Fruit fly (Drosophila melanogaster) whole organism, embryonic: ENCODE data around the gene Asator.

Experiments used
- Asciz ChIP-seq: fragments of 200-800 bp; sonication (Bioruptor generic); optimal IDR thresholded peaks from 2 replicates; lab custom pipeline; 2017; ENCODE audit warnings: missing biosample characterization, mild to moderate bottlenecking, missing genetic modification characterization, missing genetic modification reagents
- Atf6 ChIP-seq: fragments of 200-800 bp; sonication (Bioruptor generic); IDR thresholded peaks from 2 replicates; pipeline ENCODE4 v1.3.6; 2022; ENCODE audit warnings: missing biosample characterization, missing genetic modification characterization
- BtbVII ChIP-seq: fragments of 200-800 bp; sonication (Bioruptor generic); optimal IDR thresholded peaks from 3 replicates; lab custom pipeline; 2017; ENCODE audit warnings: missing biosample characterization, mild to moderate bottlenecking, missing genetic modification characterization
- CG10147 ChIP-seq: fragments of 200-800 bp; sonication (Bioruptor generic); optimal IDR thresholded peaks from 2 replicates; lab custom pipeline; 2019; ENCODE audit warnings: missing biosample characterization, mild to moderate bottlenecking, missing genetic modification characterization, moderate library complexity
- CG10267 ChIP-seq: fragments of 200-800 bp; sonication (Bioruptor generic); optimal IDR thresholded peaks from 2 replicates; lab custom pipeline; 2018; ENCODE audit warnings: missing biosample characterization, mild to moderate bottlenecking, missing genetic modification characterization, moderate library complexity
- CG10654 ChIP-seq: fragments of 200-800 bp; sonication (Bioruptor generic); optimal IDR thresholded peaks from 2 replicates; lab custom pipeline; 2016; ENCODE audit warnings: missing biosample characterization, missing genetic modification characterization
- CG12155 ChIP-seq: fragments of 200-800 bp; sonication (Bioruptor generic); optimal IDR thresholded peaks from 3 replicates; lab custom pipeline; 2016; ENCODE audit warnings: missing biosample characterization, missing genetic modification characterization
- CG13424 ChIP-seq: fragments of 200-800 bp; sonication (Bioruptor generic); optimal IDR thresholded peaks from 2 replicates; lab custom pipeline; 2019; ENCODE audit warnings: missing biosample characterization, mild to moderate bottlenecking, missing genetic modification characterization, moderate library complexity
- CG13894 ChIP-seq: fragments of 200-800 bp; sonication (Bioruptor generic); optimal IDR thresholded peaks from 3 replicates; lab custom pipeline; 2018; ENCODE audit warnings: missing biosample characterization, mild to moderate bottlenecking, missing genetic modification characterization, moderate library complexity
- CG17802 ChIP-seq: fragments of 200-800 bp; sonication (Bioruptor generic); optimal IDR thresholded peaks from 2 replicates; lab custom pipeline; 2018; ENCODE audit warnings: missing biosample characterization, mild to moderate bottlenecking, missing genetic modification characterization, moderate library complexity
- CG17829 ChIP-seq: fragments of 200-800 bp; optimal IDR thresholded peaks from 2 replicates; lab custom pipeline; 2019; ENCODE audit warnings: missing biosample characterization, mild to moderate bottlenecking, missing genetic modification characterization, moderate library complexity
- CG30431 ChIP-seq: fragments of 200-800 bp; sonication (Bioruptor generic); optimal IDR thresholded peaks from 2 replicates; lab custom pipeline; 2017; ENCODE audit warnings: missing biosample characterization, missing genetic modification characterization
- CG33213 ChIP-seq: fragments of 200-800 bp; sonication (Bioruptor generic); optimal IDR thresholded peaks from 3 replicates; lab custom pipeline; 2016; ENCODE audit warnings: missing biosample characterization, missing genetic modification characterization
- CG6254 ChIP-seq: fragments of 200-800 bp; sonication (Bioruptor generic); optimal IDR thresholded peaks from 3 replicates; lab custom pipeline; 2017; ENCODE audit warnings: mild to moderate bottlenecking, missing biosample characterization, missing genetic modification reagents, missing genetic modification characterization
- CG6765 ChIP-seq: fragments of 200-800 bp; sonication (Bioruptor generic); optimal IDR thresholded peaks from 3 replicates; lab custom pipeline; 2017; ENCODE audit warnings: missing biosample characterization, mild to moderate bottlenecking, missing genetic modification characterization
- CG7372 ChIP-seq: fragments of 200-800 bp; sonication (Bioruptor generic); IDR thresholded peaks from 2 replicates; pipeline ENCODE4 v1.3.6; 2022; ENCODE audit warnings: missing biosample characterization, missing genetic modification characterization
- CG7745 ChIP-seq: fragments of 200-800 bp; sonication (Bioruptor generic); optimal IDR thresholded peaks from 2 replicates; lab custom pipeline; 2018; ENCODE audit warnings: missing biosample characterization, mild to moderate bottlenecking, missing genetic modification characterization, moderate library complexity
- CG7786 ChIP-seq: fragments of 200-800 bp; sonication (Bioruptor generic); optimal IDR thresholded peaks from 2 replicates; lab custom pipeline; 2016; ENCODE audit warnings: missing biosample characterization, missing genetic modification characterization
- CG7839 ChIP-seq: fragments of 200-800 bp; sonication (Bioruptor generic); optimal IDR thresholded peaks from 3 replicates; lab custom pipeline; 2018; ENCODE audit warnings: missing biosample characterization, mild to moderate bottlenecking, missing genetic modification characterization, moderate library complexity
- CG7987 ChIP-seq: fragments of 200-800 bp; sonication (Bioruptor generic); optimal IDR thresholded peaks from 2 replicates; lab custom pipeline; 2018; ENCODE audit warnings: missing biosample characterization, mild to moderate bottlenecking, missing genetic modification characterization, moderate library complexity
- CG8089 ChIP-seq: fragments of 200-800 bp; sonication (Bioruptor generic); optimal IDR thresholded peaks from 3 replicates; lab custom pipeline; 2016; ENCODE audit warnings: missing biosample characterization, missing genetic modification characterization
- CG9609 ChIP-seq: fragments of 200-800 bp; sonication (Bioruptor generic); optimal IDR thresholded peaks from 3 replicates; lab custom pipeline; 2016; ENCODE audit warnings: missing biosample characterization, missing genetic modification characterization
- CoRest ChIP-seq: fragments of 200-800 bp; sonication (Bioruptor generic); optimal IDR thresholded peaks from 3 replicates; lab custom pipeline; 2018; ENCODE audit warnings: missing biosample characterization, mild to moderate bottlenecking, missing genetic modification characterization, moderate library complexity
- Deaf1 ChIP-seq: fragments of 200-800 bp; optimal IDR thresholded peaks from 3 replicates; lab custom pipeline; 2019; ENCODE audit warnings: missing biosample characterization, mild to moderate bottlenecking, missing genetic modification characterization, moderate library complexity
- Dip3 ChIP-seq: fragments of 200-800 bp; sonication (Bioruptor generic); optimal IDR thresholded peaks from 3 replicates; lab custom pipeline; 2016; ENCODE audit warnings: missing biosample characterization, missing genetic modification characterization
- E2f1 ChIP-seq: fragments of 200-800 bp; sonication (Bioruptor generic); IDR thresholded peaks from 2 replicates; pipeline ENCODE4 v1.3.6; 2022; ENCODE audit warnings: missing biosample characterization, missing genetic modification characterization
- ERR ChIP-seq: fragments of 200-800 bp; sonication (Bioruptor generic); optimal IDR thresholded peaks from 2 replicates; lab custom pipeline; 2016; ENCODE audit warnings: missing biosample characterization, missing genetic modification characterization
- HLH54F ChIP-seq: fragments of 200-800 bp; sonication (Bioruptor generic); optimal IDR thresholded peaks from 3 replicates; lab custom pipeline; 2016; ENCODE audit warnings: missing biosample characterization, missing genetic modification characterization
- HmgZ ChIP-seq: fragments of 200-800 bp; sonication (Bioruptor generic); optimal IDR thresholded peaks from 2 replicates; lab custom pipeline; 2018; ENCODE audit warnings: missing biosample characterization, mild to moderate bottlenecking, missing genetic modification characterization
- Lpt ChIP-seq: fragments of >200 bp; optimal IDR thresholded peaks from 2 replicates; lab custom pipeline; 2018; ENCODE audit warnings: missing biosample characterization, missing genetic modification characterization
- Trl ChIP-seq, 3 experiments: fragments of >200 bp in 2 of 3; fragments of 200-800 bp in 1 of 3; sonication (Bioruptor generic) in 1 of 3; optimal IDR thresholded peaks; 2 replicates in 1 of 3; 3 replicates in 2 of 3; lab custom pipeline; 2016 to 2017; ENCODE audit warnings: missing biosample characterization in 1 of 3, missing genetic modification characterization in 1 of 3
- Usf ChIP-seq: fragments of 200-800 bp; sonication (Bioruptor generic); optimal IDR thresholded peaks from 2 replicates; lab custom pipeline; 2017; ENCODE audit warnings: missing genotype, missing biosample characterization, missing genetic modification characterization
- Xbp1 ChIP-seq: fragments of 200-800 bp; sonication (Bioruptor generic); optimal IDR thresholded peaks from 3 replicates; lab custom pipeline; 2016; ENCODE audit warnings: missing biosample characterization, mild to moderate bottlenecking, missing genetic modification characterization
- ara ChIP-seq: fragments of 200-800 bp; sonication (Bioruptor generic); IDR thresholded peaks from 2 replicates; pipeline ENCODE4 v1.3.6; 2022; ENCODE audit warnings: missing biosample characterization, missing genetic modification characterization
- ci ChIP-seq: fragments of 200-800 bp; sonication (Bioruptor generic); IDR thresholded peaks from 3 replicates; pipeline ENCODE4 v1.3.6; 2022; ENCODE audit warnings: missing biosample characterization, missing genetic modification characterization
- dysf ChIP-seq: fragments of 200-800 bp; sonication (Bioruptor generic); IDR thresholded peaks from 3 replicates; pipeline ENCODE4 v1.3.6; 2022; ENCODE audit warnings: missing biosample characterization, missing genetic modification characterization
- emc ChIP-seq: fragments of 200-800 bp; sonication (Bioruptor generic); optimal IDR thresholded peaks from 2 replicates; lab custom pipeline; 2016; ENCODE audit warnings: missing biosample characterization, missing genetic modification characterization
- gfzf ChIP-seq: fragments of 200-800 bp; sonication (Bioruptor generic); optimal IDR thresholded peaks from 2 replicates; lab custom pipeline; 2016; ENCODE audit warnings: missing biosample characterization, mild to moderate bottlenecking, missing genetic modification characterization, moderate library complexity
- grau ChIP-seq: fragments of 200-800 bp; optimal IDR thresholded peaks from 3 replicates; lab custom pipeline; 2019; ENCODE audit warnings: missing biosample characterization, mild to moderate bottlenecking, missing genetic modification characterization, moderate library complexity
- hkb ChIP-seq, 2 experiments: fragments of 200-800 bp in 1 of 2; fragments of >200 bp in 1 of 2; sonication (Bioruptor generic) in 1 of 2; IDR thresholded peaks in 1 of 2; optimal IDR thresholded peaks in 1 of 2; 2 replicates each; pipeline versions ENCODE4 v1.3.6 to Lab custom; 2017 to 2022; ENCODE audit warnings: missing biosample characterization in 1 of 2, missing genetic modification characterization in 1 of 2
- knrl ChIP-seq: fragments of 200-800 bp; sonication (Bioruptor generic); IDR thresholded peaks from 3 replicates; pipeline ENCODE4 v1.3.6; 2022; ENCODE audit warnings: missing biosample characterization, missing genetic modification characterization; ENCODE audit not compliant: partially characterized antibody
- mam ChIP-seq: fragments of 200-800 bp; sonication (Bioruptor generic); optimal IDR thresholded peaks from 3 replicates; lab custom pipeline; 2016; ENCODE audit warnings: missing biosample characterization, missing genetic modification characterization
- nmo ChIP-seq: fragments of 200-800 bp; sonication (Bioruptor generic); optimal IDR thresholded peaks from 2 replicates; lab custom pipeline; 2018; ENCODE audit warnings: missing biosample characterization, mild to moderate bottlenecking, missing genetic modification characterization, moderate library complexity
- pb ChIP-seq: fragments of 200-800 bp; sonication (Bioruptor generic); optimal IDR thresholded peaks from 3 replicates; lab custom pipeline; 2016; ENCODE audit warnings: missing biosample characterization, missing genetic modification characterization
- phol ChIP-seq: fragments of 200-800 bp; sonication (Bioruptor generic); optimal IDR thresholded peaks from 3 replicates; lab custom pipeline; 2018; ENCODE audit warnings: missing biosample characterization, mild to moderate bottlenecking, missing genetic modification characterization, moderate library complexity
- sna ChIP-seq: fragments of 200-800 bp; sonication (Bioruptor generic); IDR thresholded peaks from 2 replicates; pipeline ENCODE4 v1.3.6; 2022; ENCODE audit warnings: missing biosample characterization, missing genetic modification characterization; ENCODE audit not compliant: partially characterized antibody
- sob ChIP-seq: fragments of 200-800 bp; sonication (Bioruptor generic); IDR thresholded peaks from 2 replicates; pipeline ENCODE4 v1.3.6; 2022; ENCODE audit warnings: missing biosample characterization, missing genetic modification characterization
- stc ChIP-seq: fragments of 200-800 bp; sonication (Bioruptor generic); IDR thresholded peaks from 2 replicates; pipeline ENCODE4 v1.3.6; 2022; ENCODE audit warnings: missing biosample characterization, missing genetic modification characterization
- tx ChIP-seq: fragments of 200-800 bp; sonication (Bioruptor generic); optimal IDR thresholded peaks from 2 replicates; lab custom pipeline; 2016; ENCODE audit warnings: missing biosample characterization, missing genetic modification characterization

The Asator gene

DNA sequence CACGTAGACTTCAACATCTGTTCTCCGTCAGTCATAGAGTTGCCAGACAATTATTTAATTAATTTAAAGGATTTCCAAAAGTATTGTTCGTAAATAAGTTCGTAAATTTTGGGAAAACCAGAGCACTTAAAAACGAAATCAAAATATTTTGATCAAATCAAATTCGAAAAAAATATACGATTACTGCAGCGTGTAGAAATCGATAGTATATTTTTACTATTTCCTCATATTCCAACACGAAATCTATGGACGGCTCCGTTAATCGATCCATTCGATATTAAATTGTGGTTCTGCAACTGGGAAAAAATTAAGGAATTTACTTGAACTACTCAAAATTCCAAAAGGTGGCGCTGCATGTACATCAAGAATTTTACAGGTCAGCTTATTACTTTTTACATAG is 2.4 kb downstream of the Asator start (continued):
- TF ChIP-seq ERR (GFP tag; lab: Kevin White, UChicago) (peak; percentile 39), CG7987 (GFP tag; lab: Kevin White, UChicago) (peak; percentile 17), Lpt (GFP tag; lab: Kevin White, UChicago) (no peak), CG30431 (GFP tag; lab: Kevin White, UChicago) (no peak), CG7372 (GFP tag; lab: Robert Waterston, UW) (0 out of 2 replicates have a peak, but pooled peaks have one; percentile 18), mam (peak; percentile 40), gfzf (peak; percentile 57), CG9609 (GFP tag; lab: Kevin White, UChicago) (peak; percentile 60), sob (GFP tag; lab: Robert Waterston, UW) (peak; percentile 65; the same call in 1 of the 2 replicates), Asciz (GFP tag; lab: Kevin White, UChicago) (peak; percentile 39), sna (peak; percentile 97), stc (GFP tag; lab: Robert Waterston, UW) (no peak; the same call in 1 of the 2 replicates), Dip3 (GFP tag; lab: Kevin White, UChicago) (peak; percentile 25), CG10147 (GFP tag; lab: Kevin White, UChicago) (peak; percentile 58), ara (GFP tag; lab: Robert Waterston, UW) (no peak), CG7786 (GFP tag; lab: Kevin White, UChicago) (peak; percentile 46), HLH54F (peak; percentile 34), CG7839 (tag; lab: Kevin White, UChicago) (peak; percentile 33), Trl (optimal IDR thresholded peaks at IDR 0.05; lab: Kevin White, UChicago) (no peak), Trl (GFP tag; optimal IDR thresholded peaks at IDR 0.05; lab: Kevin White, UChicago) (peak; percentile 63), nmo (GFP tag; lab: Kevin White, UChicago) (peak; percentile 53), Deaf1 (tag; lab: Kevin White, UChicago) (no peak), CG6765 (GFP tag; lab: Kevin White, UChicago) (no peak), CG17802 (tag; lab: Kevin White, UChicago) (no peak), CG13424 (tag; lab: Kevin White, UChicago) (peak; percentile 38), pb (GFP tag; lab: Kevin White, UChicago) (no peak), hkb (optimal IDR thresholded peaks at IDR 0.05; lab: Kevin White, UChicago) (no peak), hkb (GFP tag; IDR thresholded peaks at IDR 0.05; lab: Robert Waterston, UW) (0 out of 2 replicates have a peak, but pooled peaks have one; percentile 17), Usf (no peak), dysf (GFP tag; lab: Robert Waterston, UW) (peak; percentile 44; the same call in 1 of the 3 replicates), grau (tag; lab: Kevin White, UChicago) (peak; percentile 46), phol (tag; lab: Kevin White, UChicago) (peak; percentile 72), Xbp1 (GFP tag; lab: Kevin White, UChicago) (peak; percentile 58), CG33213 (GFP tag; lab: Kevin White, UChicago) (peak; percentile 95), CG13894 (tag; lab: Kevin White, UChicago) (peak; percentile 89), tx (GFP tag; lab: Kevin White, UChicago) (peak; percentile 43), CG12155 (GFP tag; lab: Kevin White, UChicago) (peak; percentile 41), CG17829 (tag; lab: Kevin White, UChicago) (peak; percentile 74), Atf6 (GFP tag; lab: Robert Waterston, UW) (0 out of 2 replicates have a peak, but pooled peaks have one; percentile 10), ci (peak; percentile 56; the same call in 2 of the 3 replicates), emc (GFP tag; lab: Kevin White, UChicago) (peak; percentile 3), HmgZ (tag; lab: Kevin White, UChicago) (peak; percentile 90), CoRest (peak; percentile 64), CG10654 (GFP tag; lab: Kevin White, UChicago) (peak; percentile 16), E2f1 (GFP tag; lab: Robert Waterston, UW) (no peak), CG8089 (GFP tag; lab: Kevin White, UChicago) (peak; percentile 29), CG7745 (peak; percentile 62), CG10267 (tag; lab: Kevin White, UChicago) (peak; percentile 81), knrl (GFP tag; lab: Robert Waterston, UW) (peak; percentile 92), CG6254 (no peak), BtbVII (GFP tag; lab: Kevin White, UChicago) (no peak)
